Fruit fly (Drosophila melanogaster) whole organism, embryonic: ENCODE results near the gene CG15390.

Experiments
- Atf-2 ChIP-seq: fragments of 200-800 bp; sonication (Bioruptor generic); optimal IDR thresholded peaks from 2 replicates; lab custom pipeline; 2016; ENCODE audit warnings: missing biosample characterization, missing genetic modification characterization
- CG10274 ChIP-seq: fragments of 200-800 bp; sonication (Bioruptor generic); optimal IDR thresholded peaks from 3 replicates; lab custom pipeline; 2017; ENCODE audit warnings: missing biosample characterization, mild to moderate bottlenecking, missing genetic modification characterization
- CG10565 ChIP-seq: fragments of 200-800 bp; sonication (Bioruptor generic); optimal IDR thresholded peaks from 3 replicates; lab custom pipeline; 2016; ENCODE audit warnings: missing biosample characterization, mild to moderate bottlenecking, missing genetic modification characterization
- CG11085 ChIP-seq: fragments of 200-800 bp; sonication (Bioruptor generic); IDR thresholded peaks from 2 replicates; pipeline ENCODE4 v1.3.6; 2022; ENCODE audit warnings: missing biosample characterization, missing genetic modification characterization
- CG11456 ChIP-seq: fragments of 200-800 bp; sonication (Bioruptor generic); IDR thresholded peaks from 3 replicates; pipeline ENCODE4 v1.3.6; 2022; ENCODE audit warnings: missing biosample characterization, missing genetic modification characterization
- CG11696 ChIP-seq: fragments of 200-800 bp; sonication (Bioruptor generic); IDR thresholded peaks from 2 replicates; pipeline ENCODE4 v1.3.6; 2022; ENCODE audit warnings: missing biosample characterization, missing genetic modification characterization
- CG11723 ChIP-seq: fragments of 200-800 bp; sonication (Bioruptor generic); optimal IDR thresholded peaks from 2 replicates; lab custom pipeline; 2017; ENCODE audit warnings: missing biosample characterization, mild to moderate bottlenecking, missing genetic modification characterization
- CG12071 ChIP-seq: fragments of 200-800 bp; sonication (Bioruptor generic); optimal IDR thresholded peaks from 3 replicates; lab custom pipeline; 2018; ENCODE audit warnings: missing biosample characterization, mild to moderate bottlenecking, missing genetic modification characterization
- CG12769 ChIP-seq: fragments of 200-800 bp; sonication (Bioruptor generic); optimal IDR thresholded peaks from 2 replicates; lab custom pipeline; 2019; ENCODE audit warnings: missing biosample characterization, mild to moderate bottlenecking, missing genetic modification characterization, moderate library complexity
- CG13296 ChIP-seq: fragments of 200-800 bp; sonication (Bioruptor generic); optimal IDR thresholded peaks from 3 replicates; lab custom pipeline; 2018; ENCODE audit warnings: missing biosample characterization, mild to moderate bottlenecking, missing genetic modification characterization
- CG14965 ChIP-seq: fragments of 200-800 bp; sonication (Bioruptor generic); optimal IDR thresholded peaks from 2 replicates; lab custom pipeline; 2016; ENCODE audit warnings: missing biosample characterization, missing genetic modification characterization, borderline replicate concordance
- CG15514 ChIP-seq: fragments of 200-800 bp; sonication (Bioruptor generic); optimal IDR thresholded peaks from 3 replicates; lab custom pipeline; 2017; ENCODE audit warnings: missing biosample characterization, missing genetic modification characterization, mild to moderate bottlenecking, moderate library complexity, missing genetic modification reagents
- CG17328 ChIP-seq: fragments of 200-800 bp; sonication (Bioruptor generic); IDR thresholded peaks from 2 replicates; pipeline ENCODE4 v1.3.6; 2022; ENCODE audit warnings: missing biosample characterization, missing genetic modification characterization
- CG18262 ChIP-seq: fragments of 200-800 bp; optimal IDR thresholded peaks from 3 replicates; lab custom pipeline; 2019; ENCODE audit warnings: missing biosample characterization, mild to moderate bottlenecking, missing genetic modification characterization, moderate library complexity
- CG2202 ChIP-seq: fragments of 200-800 bp; sonication (Bioruptor generic); optimal IDR thresholded peaks from 2 replicates; lab custom pipeline; 2018; ENCODE audit warnings: missing biosample characterization, mild to moderate bottlenecking, missing genetic modification characterization
- CG34376 ChIP-seq: fragments of 200-800 bp; sonication (Bioruptor generic); optimal IDR thresholded peaks from 2 replicates; lab custom pipeline; 2018; ENCODE audit warnings: missing biosample characterization, mild to moderate bottlenecking, missing genetic modification characterization
- CG3838 ChIP-seq: fragments of 200-800 bp; sonication (Bioruptor generic); optimal IDR thresholded peaks from 3 replicates; lab custom pipeline; 2016; ENCODE audit warnings: missing biosample characterization, missing genetic modification characterization
- CG4282 ChIP-seq: fragments of 200-800 bp; sonication (Bioruptor generic); optimal IDR thresholded peaks from 2 replicates; lab custom pipeline; 2016; ENCODE audit warnings: missing biosample characterization, missing genetic modification characterization
- CG8478 ChIP-seq: fragments of >200 bp; optimal IDR thresholded peaks from 2 replicates; lab custom pipeline; 2018
- CG8765 ChIP-seq: fragments of 200-800 bp; sonication (Bioruptor generic); IDR thresholded peaks from 2 replicates; pipeline ENCODE4 v1.3.6; 2022; ENCODE audit warnings: missing biosample characterization, missing genetic modification characterization
- CG9609 ChIP-seq: fragments of 200-800 bp; sonication (Bioruptor generic); optimal IDR thresholded peaks from 3 replicates; lab custom pipeline; 2016; ENCODE audit warnings: missing biosample characterization, missing genetic modification characterization
- Camta ChIP-seq: fragments of 200-800 bp; sonication (Bioruptor generic); optimal IDR thresholded peaks from 2 replicates; lab custom pipeline; 2016; ENCODE audit warnings: missing biosample characterization, missing genetic modification characterization
- Chrac-16 ChIP-seq: fragments of 200-800 bp; sonication (Bioruptor generic); optimal IDR thresholded peaks from 3 replicates; lab custom pipeline; 2016; ENCODE audit warnings: missing biosample characterization, missing genetic modification characterization
- D19B ChIP-seq: fragments of 200-800 bp; sonication (Bioruptor generic); optimal IDR thresholded peaks from 2 replicates; lab custom pipeline; 2017; ENCODE audit warnings: missing biosample characterization, mild to moderate bottlenecking, missing genetic modification characterization
- Dip2 ChIP-seq: fragments of 200-800 bp; sonication (Bioruptor generic); IDR thresholded peaks from 2 replicates; pipeline ENCODE4 v1.3.6; 2022; ENCODE audit warnings: missing biosample characterization, missing genetic modification characterization
- E2f2 ChIP-seq: fragments of 200-800 bp; sonication (Bioruptor generic); IDR thresholded peaks from 2 replicates; pipeline ENCODE4 v1.3.6; 2022; ENCODE audit warnings: missing biosample characterization, missing genetic modification characterization
- ERR ChIP-seq: fragments of 200-800 bp; sonication (Bioruptor generic); optimal IDR thresholded peaks from 2 replicates; lab custom pipeline; 2016; ENCODE audit warnings: missing biosample characterization, missing genetic modification characterization
- Ets65A ChIP-seq: fragments of 200-800 bp; sonication (Bioruptor generic); peaks from one replicate; lab custom pipeline; 2016; ENCODE audit warnings: missing biosample characterization, missing genetic modification characterization
- Ptx1 ChIP-seq: fragments of 200-800 bp; sonication (Bioruptor generic); IDR thresholded peaks from 2 replicates; pipeline ENCODE4 v1.3.6; 2022; ENCODE audit warnings: missing biosample characterization, missing genetic modification characterization
- Xbp1 ChIP-seq: fragments of 200-800 bp; sonication (Bioruptor generic); optimal IDR thresholded peaks from 3 replicates; lab custom pipeline; 2016; ENCODE audit warnings: missing biosample characterization, mild to moderate bottlenecking, missing genetic modification characterization
- ab ChIP-seq: fragments of 200-800 bp; sonication (Bioruptor generic); optimal IDR thresholded peaks from 2 replicates; lab custom pipeline; 2016; ENCODE audit warnings: missing biosample characterization, missing genetic modification characterization
- al ChIP-seq: fragments of 200-800 bp; sonication (Bioruptor generic); IDR thresholded peaks from 2 replicates; pipeline ENCODE4 v1.3.6; 2022; ENCODE audit warnings: missing biosample characterization, missing genetic modification characterization
- ap ChIP-seq: fragments of 200-800 bp; sonication (Bioruptor generic); IDR thresholded peaks from 2 replicates; pipeline ENCODE4 v1.3.6; 2022; ENCODE audit warnings: missing biosample characterization, missing genetic modification characterization
- br ChIP-seq: fragments of >200 bp; optimal IDR thresholded peaks from 2 replicates; lab custom pipeline; 2017
- chinmo ChIP-seq: fragments of 200-800 bp; sonication (Bioruptor generic); IDR thresholded peaks from 4 replicates; pipeline ENCODE4 v1.3.6; 2022; ENCODE audit warnings: missing biosample characterization, missing genetic modification characterization; ENCODE audit not compliant: partially characterized antibody
- cwo ChIP-seq: fragments of 200-800 bp; sonication (Bioruptor generic); optimal IDR thresholded peaks from 3 replicates; lab custom pipeline; 2017; ENCODE audit warnings: missing biosample characterization, missing genetic modification characterization, mild to moderate bottlenecking, moderate library complexity, missing genetic modification reagents
- disco-r ChIP-seq: fragments of 200-800 bp; sonication (Bioruptor generic); optimal IDR thresholded peaks from 2 replicates; lab custom pipeline; 2016; ENCODE audit warnings: missing biosample characterization, missing genetic modification characterization
- dmrt99B ChIP-seq: fragments of 200-800 bp; sonication (Bioruptor generic); optimal IDR thresholded peaks from 2 replicates; lab custom pipeline; 2018; ENCODE audit warnings: missing biosample characterization, mild to moderate bottlenecking, missing genetic modification characterization, moderate library complexity
- gce ChIP-seq: fragments of 200-800 bp; sonication (Bioruptor generic); IDR thresholded peaks from 3 replicates; pipeline ENCODE4 v1.3.6; 2022; ENCODE audit warnings: missing biosample characterization, missing genetic modification characterization
- gro ChIP-seq: fragments of 200-800 bp; sonication (Bioruptor generic); optimal IDR thresholded peaks from 2 replicates; lab custom pipeline; 2016; ENCODE audit warnings: missing biosample characterization, missing genetic modification characterization
- lola ChIP-seq, 3 experiments: fragments of >200 bp in 2 of 3; fragments of 200-800 bp in 1 of 3; sonication (Bioruptor generic) in 1 of 3; optimal IDR thresholded peaks; 2 replicates each; lab custom pipeline; 2017 to 2019; ENCODE audit warnings: missing biosample characterization in 3 of 3, missing genetic modification characterization in 3 of 3, mild to moderate bottlenecking in 1 of 3, moderate library complexity in 1 of 3
- oc ChIP-seq: fragments of 200-800 bp; sonication (Bioruptor generic); optimal IDR thresholded peaks from 2 replicates; lab custom pipeline; 2018; ENCODE audit warnings: missing biosample characterization, mild to moderate bottlenecking, missing genetic modification characterization, moderate library complexity
- psq ChIP-seq: fragments of 200-800 bp; sonication (Bioruptor generic); optimal IDR thresholded peaks from 2 replicates; lab custom pipeline; 2017; ENCODE audit warnings: missing biosample characterization, missing genetic modification characterization
- run ChIP-seq: fragments of 200-800 bp; sonication (Bioruptor generic); optimal IDR thresholded peaks from 3 replicates; lab custom pipeline; 2018; ENCODE audit warnings: missing biosample characterization, mild to moderate bottlenecking, missing genetic modification characterization
- sd ChIP-seq: fragments of 200-800 bp; sonication (Bioruptor generic); optimal IDR thresholded peaks from 3 replicates; lab custom pipeline; 2018; ENCODE audit warnings: missing biosample characterization, mild to moderate bottlenecking, missing genetic modification characterization, moderate library complexity
- sim ChIP-seq: fragments of 200-800 bp; sonication (Bioruptor generic); IDR thresholded peaks from 2 replicates; pipeline ENCODE4 v1.3.6; 2022; ENCODE audit warnings: missing biosample characterization, missing genetic modification characterization
- sqz ChIP-seq: fragments of 200-800 bp; sonication (Bioruptor generic); optimal IDR thresholded peaks from 3 replicates; lab custom pipeline; 2018; ENCODE audit warnings: missing biosample characterization, mild to moderate bottlenecking, missing genetic modification characterization
- tx ChIP-seq: fragments of 200-800 bp; sonication (Bioruptor generic); optimal IDR thresholded peaks from 2 replicates; lab custom pipeline; 2016; ENCODE audit warnings: missing biosample characterization, missing genetic modification characterization
- unc-4 ChIP-seq: fragments of 200-800 bp; sonication (Bioruptor generic); IDR thresholded peaks from 2 replicates; pipeline ENCODE4 v1.3.6; 2022; ENCODE audit warnings: missing biosample characterization, missing genetic modification characterization; ENCODE audit not compliant: partially characterized antibody

The CG15390 gene

dm6 chr2L:2373818-2374746, at the start of gene CG15390, which contains the start of gene CG3609 (continued):
- TF ChIP-seq Xbp1 (GFP tag; lab: Kevin White, UChicago) (peak; percentile 88), br (lab: Kevin White, UChicago) (no peak), sim (GFP tag; lab: Robert Waterston, UW) (peak; percentile 51; the same call in 1 of the 2 replicates), CG17328 (GFP tag; lab: Robert Waterston, UW) (peak; percentile 82), CG15514 (GFP tag; lab: Kevin White, UChicago) (peak; percentile 80)

- no peak for TF ChIP-seq CG4282
- TF ChIP-seq CG13296, result peak; percentile 41
- TF ChIP-seq CG12071 (GFP tag; lab: Kevin White, UChicago), result peak; percentile 7
- TF ChIP-seq oc (tag; lab: Kevin White, UChicago), result no peak
- TF ChIP-seq tx (GFP tag; lab: Kevin White, UChicago), result no peak
- no peak for TF ChIP-seq Chrac-16
- TF ChIP-seq psq, result no peak
- TF ChIP-seq Dip2 (GFP tag; lab: Robert Waterston, UW), result no peak
- peak; percentile 37 for TF ChIP-seq cwo (GFP tag; lab: Kevin White, UChicago)
- no peak for TF ChIP-seq al (GFP tag; lab: Robert Waterston, UW)
- TF ChIP-seq lola (GFP tag; optimal IDR thresholded peaks at IDR 0.05; lab: Kevin White, UChicago), result no peak
- TF ChIP-seq ERR (GFP tag; lab: Kevin White, UChicago), result no peak
- no peak for TF ChIP-seq CG2202 (tag; lab: Kevin White, UChicago)
- TF ChIP-seq CG18262 (tag; lab: Kevin White, UChicago), result no peak
- peak; percentile 29; the same call in 1 of the 2 replicates for TF ChIP-seq E2f2 (GFP tag; lab: Robert Waterston, UW)
- TF ChIP-seq Atf-2 (GFP tag; lab: Kevin White, UChicago), result no peak
- no peak for TF ChIP-seq run (tag; lab: Kevin White, UChicago)
- TF ChIP-seq gro, result no peak
- TF ChIP-seq disco-r (GFP tag; lab: Kevin White, UChicago), result no peak
- no peak for TF ChIP-seq CG11085 (GFP tag; lab: Robert Waterston, UW)
- TF ChIP-seq CG12769 (tag; lab: Kevin White, UChicago), result no peak
- peak; percentile 39 for TF ChIP-seq Ptx1 (GFP tag; lab: Robert Waterston, UW)
- TF ChIP-seq CG11723 (GFP tag; lab: Kevin White, UChicago), result no peak
- TF ChIP-seq D19B (GFP tag; lab: Kevin White, UChicago), result peak; percentile 12
- no peak for TF ChIP-seq gce
- no peak for TF ChIP-seq CG11696
- no peak for TF ChIP-seq sd (tag; lab: Kevin White, UChicago)
- TF ChIP-seq CG3838 (GFP tag; lab: Kevin White, UChicago), result no peak
- TF ChIP-seq CG9609 (GFP tag; lab: Kevin White, UChicago), result no peak
- peak; percentile 53 for TF ChIP-seq dmrt99B
- no peak for TF ChIP-seq Ets65A (GFP tag; lab: Kevin White, UChicago)
- no peak for TF ChIP-seq Camta (GFP tag; lab: Kevin White, UChicago)
- no peak for TF ChIP-seq ab (GFP tag; lab: Kevin White, UChicago)
- TF ChIP-seq CG10274, result no peak
- TF ChIP-seq unc-4 (GFP tag; lab: Robert Waterston, UW), result no peak
- TF ChIP-seq CG8478 (lab: Kevin White, UChicago), result no peak
- TF ChIP-seq CG10565 (GFP tag; lab: Kevin White, UChicago), result no peak
- no peak for TF ChIP-seq CG11456 (GFP tag; lab: Robert Waterston, UW)
- no peak for TF ChIP-seq chinmo (GFP tag; lab: Robert Waterston, UW)
- no peak for TF ChIP-seq CG14965 (GFP tag; lab: Kevin White, UChicago)
- TF ChIP-seq ap (GFP tag; lab: Robert Waterston, UW), result no peak
- TF ChIP-seq sqz (GFP tag; lab: Kevin White, UChicago), result no peak
- peak; percentile 11 for TF ChIP-seq CG34376 (GFP tag; lab: Kevin White, UChicago)
- TF ChIP-seq CG8765, result no peak
Measured at dm6 chr2L:2348479-2348878, 26.0 kb upstream of the CG15390 start.
